Fruit fly (Drosophila melanogaster): Measurements from ENCODE around the gene CG32444.

CG32444 gene

dm6 chr3L:21652768-21653167 is 16.0 kb downstream of the CG32444 start (continued):
- TF ChIP-seq CG5180 (GFP tag; optimal IDR thresholded peaks at IDR 0.05) (no peak), CG6791 (GFP tag; IDR thresholded peaks at IDR 0.05; ENCODE audit: partially characterized antibody) (peak; percentile 55; the same call in 1 of the 3 replicates), crp (GFP tag; optimal IDR thresholded peaks at IDR 0.05) (no peak), wek (GFP tag; optimal IDR thresholded peaks at IDR 0.05) (no peak), CG13287 (GFP tag; IDR thresholded peaks at IDR 0.05; ENCODE audit: partially characterized antibody) (peak; percentile 27; the same call in 1 of the 2 replicates), Hmx (GFP tag; optimal IDR thresholded peaks at IDR 0.05) (no peak), fd96Cb (tag; optimal IDR thresholded peaks at IDR 0.05) (peak; percentile 38), CG7271 (tag; optimal IDR thresholded peaks at IDR 0.05) (no peak), CG15514 (GFP tag; optimal IDR thresholded peaks at IDR 0.05) (peak; percentile 38), sob (GFP tag; IDR thresholded peaks at IDR 0.05) (peak; percentile 70; the same call in 1 of the 2 replicates), CG4360 (GFP tag; IDR thresholded peaks at IDR 0.05) (no peak), CG13775 (GFP tag; optimal IDR thresholded peaks at IDR 0.05) (peak; percentile 25), CG3847 (GFP tag; IDR thresholded peaks at IDR 0.05) (peak; percentile 61), CG7839 (tag; optimal IDR thresholded peaks at IDR 0.05) (peak; percentile 75), Dref (GFP tag; IDR thresholded peaks at IDR 0.05) (no peak), Dek (tag; optimal IDR thresholded peaks at IDR 0.05) (peak; percentile 57), Hr51 (GFP tag; optimal IDR thresholded peaks at IDR 0.05) (peak in 1 of 2 experiments; percentile 63), CG17359 (tag; optimal IDR thresholded peaks at IDR 0.05) (peak; percentile 72), nom (GFP tag; optimal IDR thresholded peaks at IDR 0.05) (no peak), CG8388 (GFP tag; optimal IDR thresholded peaks at IDR 0.05) (peak; percentile 21), HmgD (GFP tag; optimal IDR thresholded peaks at IDR 0.05) (peak; percentile 84), dm (GFP tag; optimal IDR thresholded peaks at IDR 0.05) (peak; percentile 21), Ptx1 (GFP tag; IDR thresholded peaks at IDR 0.05) (peak; percentile 82), tgo (GFP tag; IDR thresholded peaks at IDR 0.05) (peak; percentile 68), grn (GFP tag; optimal IDR thresholded peaks at IDR 0.05) (no peak), CG12942 (GFP tag; optimal IDR thresholded peaks at IDR 0.05) (peak; percentile 58), mirr (GFP tag; optimal IDR thresholded peaks at IDR 0.05) (peak; percentile 15), E2f1 (GFP tag; IDR thresholded peaks at IDR 0.05) (peak; percentile 55; the same call in 1 of the 2 replicates), HLH4C (GFP tag; IDR thresholded peaks at IDR 0.05; ENCODE audit: partially characterized antibody) (no peak), eyg (GFP tag; optimal IDR thresholded peaks at IDR 0.05) (peak; percentile 22), ems (GFP tag; optimal IDR thresholded peaks at IDR 0.05) (peak; percentile 33), crol (GFP tag; IDR thresholded peaks at IDR 0.05) (no peak), NfI (GFP tag; optimal IDR thresholded peaks at IDR 0.05) (peak; percentile 75), CG15011 (GFP tag; optimal IDR thresholded peaks at IDR 0.05) (no peak), CG6813 (GFP tag; optimal IDR thresholded peaks at IDR 0.05) (peak; percentile 24), inv (GFP tag; IDR thresholded peaks at IDR 0.05; ENCODE audit: partially characterized antibody) (no peak), Atf6 (GFP tag; IDR thresholded peaks at IDR 0.05) (no peak), CG1792 (GFP tag; optimal IDR thresholded peaks at IDR 0.05) (peak; percentile 45), gt (GFP tag; IDR thresholded peaks at IDR 0.05) (no peak), Fer3 (tag; optimal IDR thresholded peaks at IDR 0.05) (peak; percentile 54), BtbVII (GFP tag; optimal IDR thresholded peaks at IDR 0.05) (no peak), luna (GFP tag; optimal IDR thresholded peaks at IDR 0.05) (no peak), Stat92E (GFP tag; optimal IDR thresholded peaks at IDR 0.05) (peak in 1 of 3 experiments; percentile 16), org-1 (GFP tag; optimal IDR thresholded peaks at IDR 0.05) (no peak), twi (tag; optimal IDR thresholded peaks at IDR 0.05) (peak; percentile 59), hb (GFP tag; IDR thresholded peaks at IDR 0.05; ENCODE audit: partially characterized antibody) (no peak), CG9797 (GFP tag; optimal IDR thresholded peaks at IDR 0.05) (no peak), gro (GFP tag; optimal IDR thresholded peaks at IDR 0.05) (peak; percentile 26), Spps (tag; optimal IDR thresholded peaks at IDR 0.05) (no peak)
